Worm (Caenorhabditis elegans) whole organism, midembryonic: ENCODE measurements around the gene fbxa-148.

Experiments
- T22C8.4 ChIP-seq: fragments of 200-800 bp; sonication (Bioruptor generic); IDR thresholded peaks from 2 replicates; pipeline ENCODE4 v1.3.6; 2022; ENCODE audit warnings: missing genetic modification characterization, missing compliant biosample characterization
- flt-1 ChIP-seq: fragments of 200-800 bp; sonication (Bioruptor generic); IDR thresholded peaks from 2 replicates; pipeline ENCODE4 v1.3.6; 2022; ENCODE audit warnings: missing genetic modification characterization, missing compliant biosample characterization
- ref-1 ChIP-seq: fragments of 200-800 bp; sonication (Bioruptor generic); conservative IDR thresholded peaks from 2 replicates; pipeline ENCODE4 v1.3.6; 2022; ENCODE audit warnings: missing genetic modification reagents, missing genetic modification characterization, missing compliant biosample characterization
- ztf-23 ChIP-seq: fragments of 200-800 bp; sonication (Bioruptor generic); IDR thresholded peaks from 2 replicates; pipeline ENCODE4 v1.3.6; 2022; ENCODE audit warnings: missing genetic modification reagents, missing genetic modification characterization, missing compliant biosample characterization
- ztf-29 ChIP-seq: fragments of 200-800 bp; sonication (Bioruptor generic); IDR thresholded peaks from 2 replicates; pipeline ENCODE4 v1.3.6; 2022; ENCODE audit warnings: missing genetic modification reagents, missing genetic modification characterization, missing compliant biosample characterization

ce11 chrV:16916079-16916478 is 22.8 kb upstream of the fbxa-148 start, which contains the start of gene F09C6.10:
- TF ChIP-seq flt-1 = no peak
- no peak for TF ChIP-seq ztf-23
- no peak for TF ChIP-seq ztf-29 (GFP tag; lab: Robert Waterston, UW)
- TF ChIP-seq T22C8.4 = no peak
- TF ChIP-seq ref-1 = no peak
